Worm (Caenorhabditis elegans): ENCODE data around the gene F56D5.9.
A peak's percentile ranks its signal among the peaks of the same experiment; 100 is the strongest.

Gene F56D5.9

ce11 chrIV:9422408-9422807 lies at the start of gene F56D5.9:
Gene F56D5.9 (minus strand): TSS chrIV:9422508.
- TF ChIP-seq lsy-2 (tag; optimal IDR thresholded peaks at IDR 0.05) = no peak
- no peak for TF ChIP-seq snu-23 (GFP tag; optimal IDR thresholded peaks at IDR 0.05)
- TF ChIP-seq nhr-71 (tag; optimal IDR thresholded peaks at IDR 0.05) = no peak
- TF ChIP-seq unc-62 (GFP tag; optimal IDR thresholded peaks at IDR 0.05) = no peak
- no peak for TF ChIP-seq ces-1 (GFP tag; optimal IDR thresholded peaks at IDR 0.05)
- TF ChIP-seq efl-1 (optimal IDR thresholded peaks at IDR 0.05) = no peak
- peak in 1 of 2 experiments; percentile 62 for TF ChIP-seq efl-1 (GFP tag; optimal IDR thresholded peaks at IDR 0.05 in 1 of 2)
- no peak for TF ChIP-seq dpl-1 (GFP tag; optimal IDR thresholded peaks at IDR 0.05)

- TF ChIP-seq sox-4 (tag; optimal IDR thresholded peaks at IDR 0.05) (peak; percentile 74), dsc-1 (tag; optimal IDR thresholded peaks at IDR 0.05) (peak; percentile 98), ceh-8 (GFP tag; optimal IDR thresholded peaks at IDR 0.05) (peak; percentile 24), nhr-47 (tag; optimal IDR thresholded peaks at IDR 0.05) (peak; percentile 35), nhr-90 (tag; optimal IDR thresholded peaks at IDR 0.05; ENCODE audit: poor library complexity) (no peak), efl-3 (GFP tag; optimal IDR thresholded peaks at IDR 0.05) (no peak), pax-3 (tag; optimal IDR thresholded peaks at IDR 0.05) (peak; percentile 79), fkh-8 (tag; optimal IDR thresholded peaks at IDR 0.05) (peak; percentile 57)
Observed at ce11 chrIV:9469293-9469692, 47.0 kb upstream of the F56D5.9 start.

ce11 chrIV:9467418-9467817 lies 45.1 kb upstream of the F56D5.9 start, which contains the start of gene F38E11.6:
Gene F38E11.6 (minus strand): TSS chrIV:9467518.
- TF ChIP-seq fkh-8 (tag; optimal IDR thresholded peaks at IDR 0.05) (peak; percentile 16), mef-2 (tag; optimal IDR thresholded peaks at IDR 0.05) (no peak)

ce11 chrIV:9464345-9464783 lies 42.1 kb upstream of the F56D5.9 start:
- TF ChIP-seq nhr-12 (tag; optimal IDR thresholded peaks at IDR 0.05) (no peak), nhr-76 (tag; optimal IDR thresholded peaks at IDR 0.05) (no peak), snu-23 (GFP tag; optimal IDR thresholded peaks at IDR 0.05) (no peak), ceh-82 (tag; optimal IDR thresholded peaks at IDR 0.05) (no peak), nhr-19 (GFP tag; conservative IDR thresholded peaks at IDR 0.05) (peak; percentile 30; the same call in 1 of the 2 replicates), snpc-4 (tag; optimal IDR thresholded peaks at IDR 0.05) (peak; percentile 90), lin-39 (tag; optimal IDR thresholded peaks at IDR 0.05) (peak; percentile 17), mab-9 (GFP tag; IDR thresholded peaks at IDR 0.05) (no peak), ama-1 (optimal IDR thresholded peaks at IDR 0.05) (peak; percentile 5), lin-14 (GFP tag; optimal IDR thresholded peaks at IDR 0.05) (peak; percentile 20), ces-1 (GFP tag; optimal IDR thresholded peaks at IDR 0.05) (no peak), efl-1 (optimal IDR thresholded peaks at IDR 0.05) (no peak), efl-1 (GFP tag; optimal IDR thresholded peaks at IDR 0.05 in 1 of 2) (peak in 1 of 2 experiments; percentile 58), ztf-4 (tag; optimal IDR thresholded peaks at IDR 0.05) (no peak), lir-3 (tag; optimal IDR thresholded peaks at IDR 0.05; ENCODE audit: poor library complexity) (no peak), nhr-47 (tag; optimal IDR thresholded peaks at IDR 0.05) (peak; percentile 9), dsc-1 (tag; optimal IDR thresholded peaks at IDR 0.05) (peak; percentile 21), lsy-2 (tag; optimal IDR thresholded peaks at IDR 0.05) (no peak), nhr-85 (tag) (peak; percentile 71), nhr-71 (tag; optimal IDR thresholded peaks at IDR 0.05) (peak; percentile 47), pqm-1 (tag; optimal IDR thresholded peaks at IDR 0.05) (no peak), xbp-1 (tag; optimal IDR thresholded peaks at IDR 0.05) (no peak), C34B4.2 (tag; optimal IDR thresholded peaks at IDR 0.05) (no peak)

- no peak for TF ChIP-seq lin-15B (tag; optimal IDR thresholded peaks at IDR 0.05)
- TF ChIP-seq ceh-90 (tag; optimal IDR thresholded peaks at IDR 0.05) = no peak
- no peak for TF ChIP-seq fkh-10 (GFP tag; optimal IDR thresholded peaks at IDR 0.05)
- TF ChIP-seq lin-35 (GFP tag; optimal IDR thresholded peaks at IDR 0.05) = peak; percentile 71 to 76
- no peak for TF ChIP-seq fos-1 (tag; optimal IDR thresholded peaks at IDR 0.05)
- TF ChIP-seq efl-3 (GFP tag; optimal IDR thresholded peaks at IDR 0.05) = no peak
- peak; percentile 43 for TF ChIP-seq blmp-1 (tag; optimal IDR thresholded peaks at IDR 0.05)
- no peak for TF ChIP-seq mef-2 (tag; optimal IDR thresholded peaks at IDR 0.05)
- TF ChIP-seq sox-4 (tag; optimal IDR thresholded peaks at IDR 0.05) = no peak
- TF ChIP-seq lin-39 (tag; optimal IDR thresholded peaks at IDR 0.05) = peak; percentile 21
- no peak for TF ChIP-seq ceh-88 (GFP tag; IDR thresholded peaks at IDR 0.05)
- TF ChIP-seq vab-15 (tag; optimal IDR thresholded peaks at IDR 0.05) = no peak
- TF ChIP-seq lin-13 (GFP tag; optimal IDR thresholded peaks at IDR 0.05) = peak; percentile 49
- peak; percentile 40 for TF ChIP-seq tbx-2 (tag; optimal IDR thresholded peaks at IDR 0.05)
- TF ChIP-seq ets-5 (GFP tag; IDR thresholded peaks at IDR 0.05) = no peak
- no peak for TF ChIP-seq sup-37 (GFP tag; optimal IDR thresholded peaks at IDR 0.05)
- peak; percentile 72 for TF ChIP-seq snu-23 (GFP tag; optimal IDR thresholded peaks at IDR 0.05)
- TF ChIP-seq skn-1 (tag; optimal IDR thresholded peaks at IDR 0.05) = peak; percentile 37
- peak; percentile 78 to 83 for TF ChIP-seq efl-1 (optimal IDR thresholded peaks at IDR 0.05)
- TF ChIP-seq efl-1 (GFP tag; optimal IDR thresholded peaks at IDR 0.05 in 1 of 2) = peak; percentile 67 to 94
Observed at ce11 chrIV:9459224-9459781, 37.0 kb upstream of the F56D5.9 start, which contains the start of gene copb-2. Gene copb-2 (plus strand): TSS chrIV:9459731.

Data from whole organism, L1 larva.